Worm (Caenorhabditis elegans): Measurements from ENCODE around the gene unc-7.
A peak's percentile ranks its signal among the peaks of the same experiment; 100 is the strongest.

The unc-7 gene

DNA sequence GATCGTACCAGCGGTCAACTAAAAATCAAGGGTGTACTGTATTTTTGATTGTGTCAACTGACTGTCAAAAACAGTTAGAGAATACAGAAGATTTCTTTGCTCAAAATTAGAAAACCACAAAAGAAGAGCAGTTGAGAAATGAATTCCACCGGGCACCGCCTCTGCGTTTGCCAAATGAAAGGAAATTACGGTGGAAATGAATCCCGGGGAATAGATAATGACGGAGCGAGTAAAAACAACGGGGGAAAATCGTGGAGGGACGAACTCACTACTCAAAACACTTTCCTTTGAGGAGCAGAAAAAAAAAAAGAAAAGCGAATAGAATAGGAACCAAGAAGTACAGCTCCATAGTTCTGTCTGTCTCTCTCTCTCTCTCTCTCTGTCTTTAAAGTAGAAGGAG is 849 bp upstream of the unc-7 start:
- no peak for TF ChIP-seq jun-1 (tag; optimal IDR thresholded peaks at IDR 0.05)
- TF ChIP-seq lin-15B (tag; optimal IDR thresholded peaks at IDR 0.05) = no peak
- no peak for TF ChIP-seq nhr-76 (tag; optimal IDR thresholded peaks at IDR 0.05)
- no peak for TF ChIP-seq lin-39 (tag; optimal IDR thresholded peaks at IDR 0.05)
- TF ChIP-seq elt-3 (tag; optimal IDR thresholded peaks at IDR 0.05) = no peak
- TF ChIP-seq pqm-1 (tag; optimal IDR thresholded peaks at IDR 0.05) = no peak
- TF ChIP-seq ceh-28 (tag; optimal IDR thresholded peaks at IDR 0.05) = no peak
- no peak for TF ChIP-seq R02D3.7 (tag; optimal IDR thresholded peaks at IDR 0.05)
- TF ChIP-seq sea-2 (GFP tag; optimal IDR thresholded peaks at IDR 0.05) = no peak
- no peak for TF ChIP-seq eor-1 (tag; optimal IDR thresholded peaks at IDR 0.05)

- TF ChIP-seq lin-39 (tag; optimal IDR thresholded peaks at IDR 0.05) (no peak), nhr-25 (tag; optimal IDR thresholded peaks at IDR 0.05) (no peak), nhr-43 (tag; optimal IDR thresholded peaks at IDR 0.05; ENCODE audit: poor library complexity, severe bottlenecking) (peak; percentile 63), pqm-1 (tag; optimal IDR thresholded peaks at IDR 0.05) (peak; percentile 6), skn-1 (tag; optimal IDR thresholded peaks at IDR 0.05) (no peak), nhr-237 (tag; optimal IDR thresholded peaks at IDR 0.05) (no peak), unc-62 (GFP tag; optimal IDR thresholded peaks at IDR 0.05) (no peak), aly-2 (tag; optimal IDR thresholded peaks at IDR 0.05) (no peak), nfya-1 (tag; optimal IDR thresholded peaks at IDR 0.05; ENCODE audit: insufficient read depth) (peak; percentile 6), elt-2 (tag; optimal IDR thresholded peaks at IDR 0.05) (no peak), sea-2 (GFP tag; optimal IDR thresholded peaks at IDR 0.05) (no peak), ztf-4 (tag; optimal IDR thresholded peaks at IDR 0.05) (no peak), nhr-28 (tag; optimal IDR thresholded peaks at IDR 0.05) (no peak), eor-1 (tag; optimal IDR thresholded peaks at IDR 0.05) (no peak), hmg-11 (tag; optimal IDR thresholded peaks at IDR 0.05) (no peak), ceh-28 (tag; optimal IDR thresholded peaks at IDR 0.05) (no peak), jun-1 (tag; optimal IDR thresholded peaks at IDR 0.05) (no peak), ceh-16 (tag; optimal IDR thresholded peaks at IDR 0.05) (no peak), ama-1 (optimal IDR thresholded peaks at IDR 0.05) (no peak), pha-4 (tag; optimal IDR thresholded peaks at IDR 0.05) (no peak), ztf-11 (tag; optimal IDR thresholded peaks at IDR 0.05) (no peak), egl-5 (tag; optimal IDR thresholded peaks at IDR 0.05) (no peak), snpc-4 (tag; optimal IDR thresholded peaks at IDR 0.05) (no peak)
Measured at ce11 chrX:15146415-15147210, 927 bp downstream of the unc-7 start.

ce11 chrX:15134941-15135340 is 12.6 kb downstream of the unc-7 start:
- no peak for TF ChIP-seq egl-27 (tag; optimal IDR thresholded peaks at IDR 0.05)
- no peak for TF ChIP-seq fkh-10 (GFP tag; optimal IDR thresholded peaks at IDR 0.05)
- no peak for TF ChIP-seq unc-39 (tag; optimal IDR thresholded peaks at IDR 0.05)
- no peak for TF ChIP-seq nhr-43 (tag; optimal IDR thresholded peaks at IDR 0.05; ENCODE audit: poor library complexity, severe bottlenecking)
- no peak for TF ChIP-seq nhr-67 (tag; optimal IDR thresholded peaks at IDR 0.05)
- no peak for TF ChIP-seq mml-1 (tag; optimal IDR thresholded peaks at IDR 0.05)
- TF ChIP-seq daf-12 (tag; optimal IDR thresholded peaks at IDR 0.05) = no peak
- no peak for TF ChIP-seq hmg-11 (tag; optimal IDR thresholded peaks at IDR 0.05)
- no peak for TF ChIP-seq snpc-4 (tag; optimal IDR thresholded peaks at IDR 0.05)
- no peak for TF ChIP-seq skn-1 (tag; optimal IDR thresholded peaks at IDR 0.05)
- no peak for TF ChIP-seq R02D3.7 (tag; optimal IDR thresholded peaks at IDR 0.05)
- no peak for TF ChIP-seq ceh-28 (tag; optimal IDR thresholded peaks at IDR 0.05)
- no peak for TF ChIP-seq nhr-11 (tag; optimal IDR thresholded peaks at IDR 0.05)
- no peak for TF ChIP-seq tbx-2 (tag; optimal IDR thresholded peaks at IDR 0.05)
- TF ChIP-seq ama-1 (optimal IDR thresholded peaks at IDR 0.05) = no peak
- no peak for TF ChIP-seq fos-1 (tag; optimal IDR thresholded peaks at IDR 0.05)
- TF ChIP-seq nhr-23 (tag; optimal IDR thresholded peaks at IDR 0.05) = no peak
- TF ChIP-seq ztf-4 (tag; optimal IDR thresholded peaks at IDR 0.05) = no peak
- TF ChIP-seq nhr-237 (tag; optimal IDR thresholded peaks at IDR 0.05) = no peak

Data from whole organism, L3 larva.